Fruit fly (Drosophila melanogaster): ENCODE results near the gene CG5646.
A peak's percentile ranks its signal among the peaks of the same experiment; 100 is the strongest.

Gene CG5646

dm6 chr3R:27570692-27571091 is 9.6 kb upstream of the CG5646 start (continued):
- TF ChIP-seq nom (GFP tag; optimal IDR thresholded peaks at IDR 0.05) (no peak), CG33213 (GFP tag; optimal IDR thresholded peaks at IDR 0.05) (no peak), CG18599 (GFP tag; optimal IDR thresholded peaks at IDR 0.05) (no peak), sr (GFP tag; IDR thresholded peaks at IDR 0.05) (peak; percentile 50; the same call in 1 of the 3 replicates), sna (GFP tag; IDR thresholded peaks at IDR 0.05; ENCODE audit: partially characterized antibody) (0 out of 2 replicates have a peak, but pooled peaks have one; percentile 38), dmrt99B (tag; optimal IDR thresholded peaks at IDR 0.05) (no peak), CG16813 (GFP tag; IDR thresholded peaks at IDR 0.05; ENCODE audit: partially characterized antibody) (0 out of 3 replicates have a peak, but pooled peaks have one; percentile 12), H15 (GFP tag; IDR thresholded peaks at IDR 0.05) (no peak), CHES-1-like (GFP tag; optimal IDR thresholded peaks at IDR 0.05) (no peak), Camta (GFP tag; optimal IDR thresholded peaks at IDR 0.05) (no peak), CG8944 (GFP tag; optimal IDR thresholded peaks at IDR 0.05) (no peak), CG7987 (GFP tag; optimal IDR thresholded peaks at IDR 0.05) (no peak), lmd (GFP tag; IDR thresholded peaks at IDR 0.05) (no peak), tap (tag; optimal IDR thresholded peaks at IDR 0.05) (no peak), CG31224 (GFP tag; IDR thresholded peaks at IDR 0.05) (no peak), pros (GFP tag; optimal IDR thresholded peaks at IDR 0.05) (no peak)

- peak; percentile 85 for TF ChIP-seq lilli (GFP tag; optimal IDR thresholded peaks at IDR 0.05)
- no peak for TF ChIP-seq dmrt11E (tag; optimal IDR thresholded peaks at IDR 0.05)
- peak; percentile 82 for TF ChIP-seq stc (GFP tag; IDR thresholded peaks at IDR 0.05)
- TF ChIP-seq CG7963 (GFP tag; IDR thresholded peaks at IDR 0.05; ENCODE audit: partially characterized antibody): no peak
- peak; percentile 71; the same call in 1 of the 3 replicates for TF ChIP-seq CG3726 (GFP tag; IDR thresholded peaks at IDR 0.05)
- TF ChIP-seq CG2712 (tag; optimal IDR thresholded peaks at IDR 0.05): peak; percentile 81
- TF ChIP-seq phol (tag; optimal IDR thresholded peaks at IDR 0.05): peak; percentile 86
- TF ChIP-seq sens-2 (GFP tag; IDR thresholded peaks at IDR 0.05): peak; percentile 86
- TF ChIP-seq CG10979 (tag; optimal IDR thresholded peaks at IDR 0.05): peak; percentile 77
- TF ChIP-seq Bgb (GFP tag; IDR thresholded peaks at IDR 0.05; ENCODE audit: partially characterized antibody): no peak
- peak; percentile 64 for TF ChIP-seq cas (GFP tag; IDR thresholded peaks at IDR 0.05)
- TF ChIP-seq kah (GFP tag; optimal IDR thresholded peaks at IDR 0.05): peak; percentile 81
- no peak for TF ChIP-seq Lpt (GFP tag; optimal IDR thresholded peaks at IDR 0.05)
- TF ChIP-seq tio (GFP tag; optimal IDR thresholded peaks at IDR 0.05): peak; percentile 54
- no peak for TF ChIP-seq Opbp (GFP tag; IDR thresholded peaks at IDR 0.05; ENCODE audit: partially characterized antibody)
- TF ChIP-seq Antp (GFP tag; optimal IDR thresholded peaks at IDR 0.05): peak; percentile 87
- TF ChIP-seq Gsc (GFP tag; IDR thresholded peaks at IDR 0.05): peak; percentile 35; the same call in 1 of the 2 replicates
- TF ChIP-seq HLH3B (GFP tag; IDR thresholded peaks at IDR 0.05): peak; percentile 92
- peak; percentile 94 for TF ChIP-seq Atf6 (GFP tag; IDR thresholded peaks at IDR 0.05)
- TF ChIP-seq usp (GFP tag; optimal IDR thresholded peaks at IDR 0.05): no peak
- TF ChIP-seq PHDP (tag; optimal IDR thresholded peaks at IDR 0.05): peak; percentile 78
- TF ChIP-seq CG11504 (tag; optimal IDR thresholded peaks at IDR 0.05): peak; percentile 93
- TF ChIP-seq CG1024 (GFP tag; IDR thresholded peaks at IDR 0.05): peak; percentile 67
- peak; percentile 89 for TF ChIP-seq H15 (GFP tag; IDR thresholded peaks at IDR 0.05)
- peak; percentile 82 for TF ChIP-seq CG3847 (GFP tag; IDR thresholded peaks at IDR 0.05)
- peak; percentile 12 for TF ChIP-seq CG7271 (tag; optimal IDR thresholded peaks at IDR 0.05)
- TF ChIP-seq CG7556 (GFP tag; optimal IDR thresholded peaks at IDR 0.05): peak; percentile 73
- TF ChIP-seq Mrtf (GFP tag; IDR thresholded peaks at IDR 0.05): peak; percentile 90
- no peak for TF ChIP-seq Deaf1 (tag; optimal IDR thresholded peaks at IDR 0.05)
- no peak for TF ChIP-seq fru (optimal IDR thresholded peaks at IDR 0.05)
- peak; percentile 80 for TF ChIP-seq CG18764 (GFP tag; optimal IDR thresholded peaks at IDR 0.05)
- peak; percentile 93 for TF ChIP-seq CG7372 (GFP tag; IDR thresholded peaks at IDR 0.05)
- no peak for TF ChIP-seq CG14860 (GFP tag; IDR thresholded peaks at IDR 0.05; ENCODE audit: partially characterized antibody)
- peak; percentile 96 for TF ChIP-seq Drgx (GFP tag; IDR thresholded peaks at IDR 0.05)
- peak; percentile 72 for TF ChIP-seq CG13424 (tag; optimal IDR thresholded peaks at IDR 0.05)
- TF ChIP-seq HLH4C (GFP tag; IDR thresholded peaks at IDR 0.05; ENCODE audit: partially characterized antibody): no peak
Measured at dm6 chr3R:27569706-27570105, 8.6 kb upstream of the CG5646 start.

All from whole organism, embryonic.